Worm (Caenorhabditis elegans): ENCODE measurements around the gene abl-1.

DNA sequence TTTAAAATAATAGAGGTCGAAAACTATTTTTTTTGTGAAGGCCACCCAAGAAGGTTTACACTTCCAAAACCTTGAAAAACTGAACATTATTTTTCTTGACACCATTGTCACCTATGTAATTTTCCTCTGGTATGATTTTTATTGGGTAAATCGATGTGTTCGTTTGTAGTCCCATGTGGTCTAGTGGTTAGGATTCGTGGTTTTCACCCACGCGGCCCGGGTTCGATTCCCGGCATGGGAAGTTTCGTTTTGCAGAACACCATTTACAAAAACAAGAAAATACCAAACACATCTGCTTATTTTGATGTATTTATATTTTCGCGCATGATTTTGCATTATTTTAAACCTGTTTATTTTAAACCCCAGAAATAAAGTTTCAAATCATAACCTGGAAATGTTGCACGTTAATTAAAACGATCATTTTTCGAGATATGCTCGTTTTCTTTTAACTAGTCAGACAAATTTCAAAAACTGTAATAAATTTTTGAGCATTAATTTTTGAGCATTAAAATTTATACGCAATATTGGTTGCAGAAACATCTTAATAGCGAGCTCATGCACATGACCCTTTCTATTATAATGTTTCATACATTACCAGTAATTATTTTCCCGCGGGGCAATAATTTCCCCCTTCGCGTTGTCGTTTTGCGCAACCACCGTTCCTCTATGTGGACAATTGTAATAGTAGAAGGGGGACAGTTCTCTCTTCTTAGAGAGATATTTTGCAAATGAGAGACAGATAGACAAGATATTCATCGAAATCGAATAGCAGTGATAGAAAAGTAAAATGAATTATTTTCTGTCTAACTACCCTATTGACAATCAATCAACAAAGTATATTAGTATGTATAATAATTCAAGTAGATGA lies 43.7 kb upstream of the abl-1 start:
- TF ChIP-seq ces-1 (GFP tag; optimal IDR thresholded peaks at IDR 0.05), result no peak
- no peak for TF ChIP-seq elt-2 (tag; optimal IDR thresholded peaks at IDR 0.05)
